Worm (Caenorhabditis elegans) whole organism, L3 larva: ENCODE results near the gene ttr-18.

Experiments
- R02D3.7 ChIP-seq: fragments of 150-350 bp; optimal IDR thresholded peaks from 2 replicates; lab custom pipeline; 2014; ENCODE audit warnings: missing biosample characterization, missing genetic modification characterization
- ZK546.5 ChIP-seq: sonication (generic microtip); optimal IDR thresholded peaks from 2 replicates; lab custom pipeline; 2017; ENCODE audit warnings: missing biosample characterization, missing genetic modification characterization
- aly-2 ChIP-seq: fragments of 150-350 bp; optimal IDR thresholded peaks from 2 replicates; lab custom pipeline; 2014; ENCODE audit warnings: missing biosample characterization, missing genetic modification characterization
- ama-1 ChIP-seq: fragments of 150-350 bp; optimal IDR thresholded peaks from 2 replicates; lab custom pipeline; 2018
- ceh-16 ChIP-seq: sonication (generic microtip); optimal IDR thresholded peaks from 2 replicates; lab custom pipeline; 2017; ENCODE audit warnings: missing biosample characterization, missing genetic modification characterization
- ceh-82 ChIP-seq: fragments of 150-350 bp; optimal IDR thresholded peaks from 2 replicates; lab custom pipeline; 2014; ENCODE audit warnings: missing biosample characterization, missing genetic modification characterization
- daf-12 ChIP-seq: fragments of 150-350 bp; optimal IDR thresholded peaks from 2 replicates; lab custom pipeline; 2014; ENCODE audit warnings: missing biosample characterization, missing genetic modification reagents, missing genetic modification characterization
- elt-1 ChIP-seq: fragments of 150-350 bp; optimal IDR thresholded peaks from 2 replicates; lab custom pipeline; 2014; ENCODE audit warnings: missing biosample characterization, missing genetic modification characterization
- elt-3 ChIP-seq, 3 experiments: fragments of 150-350 bp in 1 of 3; sonication (generic microtip) in 2 of 3; optimal IDR thresholded peaks; 2 replicates in 2 of 3; 4 replicates in 1 of 3; lab custom pipeline; 2014 to 2017; ENCODE audit warnings: missing biosample characterization in 3 of 3, missing genetic modification characterization in 3 of 3
- fkh-10 ChIP-seq: sonication (generic microtip); optimal IDR thresholded peaks from 2 replicates; lab custom pipeline; 2017; ENCODE audit warnings: missing biosample characterization, missing genetic modification reagents, missing genetic modification characterization
- jun-1 ChIP-seq: fragments of 150-350 bp; optimal IDR thresholded peaks from 2 replicates; lab custom pipeline; 2014; ENCODE audit warnings: missing biosample characterization, missing genetic modification reagents, missing genetic modification characterization
- lin-15B ChIP-seq: fragments of 150-350 bp; optimal IDR thresholded peaks from 2 replicates; lab custom pipeline; 2014; ENCODE audit warnings: missing biosample characterization, missing genetic modification characterization
- lsy-12 ChIP-seq: sonication (generic microtip); optimal IDR thresholded peaks from 2 replicates; lab custom pipeline; 2016; ENCODE audit warnings: mild to moderate bottlenecking, missing genetic modification characterization, missing compliant biosample characterization
- mml-1 ChIP-seq: fragments of 150-350 bp; sonication (generic microtip); optimal IDR thresholded peaks from 3 replicates; lab custom pipeline; 2014; ENCODE audit warnings: missing biosample characterization, missing genetic modification characterization
- nfya-1 ChIP-seq: sonication (generic microtip); optimal IDR thresholded peaks from 2 replicates; lab custom pipeline; 2017; ENCODE audit warnings: missing genetic modification characterization, mild to moderate bottlenecking, missing compliant biosample characterization, antibody characterized with exemption, moderate library complexity; ENCODE audit not compliant: insufficient read depth
- nhr-11 ChIP-seq: fragments of 150-350 bp; optimal IDR thresholded peaks from 2 replicates; lab custom pipeline; 2014; ENCODE audit warnings: missing biosample characterization, missing genetic modification characterization
- nhr-12 ChIP-seq: fragments of 150-350 bp; optimal IDR thresholded peaks from 2 replicates; lab custom pipeline; 2014; ENCODE audit warnings: missing biosample characterization, missing genetic modification characterization
- nhr-23 ChIP-seq: fragments of 150-350 bp; optimal IDR thresholded peaks from 2 replicates; lab custom pipeline; 2014; ENCODE audit warnings: missing biosample characterization, missing genetic modification reagents, missing genetic modification characterization
- nhr-237 ChIP-seq: fragments of 150-350 bp; optimal IDR thresholded peaks from 2 replicates; lab custom pipeline; 2014; ENCODE audit warnings: missing biosample characterization, missing genetic modification characterization
- nhr-25 ChIP-seq: sonication (generic microtip); optimal IDR thresholded peaks from 2 replicates; lab custom pipeline; 2017; ENCODE audit warnings: missing biosample characterization, missing genetic modification characterization
- nhr-76 ChIP-seq: fragments of 150-350 bp; sonication (generic microtip); optimal IDR thresholded peaks from 5 replicates; lab custom pipeline; 2014; ENCODE audit warnings: missing biosample characterization, missing genetic modification characterization
- nhr-77 ChIP-seq: fragments of 150-350 bp; optimal IDR thresholded peaks from 2 replicates; lab custom pipeline; 2014; ENCODE audit warnings: missing biosample characterization, missing genetic modification characterization
- pqm-1 ChIP-seq: fragments of 150-350 bp; optimal IDR thresholded peaks from 2 replicates; lab custom pipeline; 2017; ENCODE audit warnings: missing biosample characterization, missing genetic modification characterization, inconsistent platforms
- sea-2 ChIP-seq: fragments of 150-350 bp; sonication (generic microtip); optimal IDR thresholded peaks from 4 replicates; lab custom pipeline; 2014; ENCODE audit warnings: missing biosample characterization, missing genetic modification reagents, missing genetic modification characterization
- skn-1 ChIP-seq: fragments of 150-350 bp; optimal IDR thresholded peaks from 2 replicates; lab custom pipeline; 2014; ENCODE audit warnings: missing biosample characterization, missing genetic modification characterization
- snpc-4 ChIP-seq: fragments of 150-350 bp; optimal IDR thresholded peaks from 2 replicates; lab custom pipeline; 2014; ENCODE audit warnings: missing biosample characterization, missing genetic modification characterization
- tbx-2 ChIP-seq: sonication (generic microtip); optimal IDR thresholded peaks from 2 replicates; lab custom pipeline; 2016; ENCODE audit warnings: mild to moderate bottlenecking, missing genetic modification characterization, missing compliant biosample characterization
- unc-39 ChIP-seq: sonication (generic microtip); optimal IDR thresholded peaks from 4 replicates; lab custom pipeline; 2017; ENCODE audit warnings: missing biosample characterization, missing genetic modification characterization
- unc-62 ChIP-seq: fragments of 150-350 bp; sonication (generic microtip); optimal IDR thresholded peaks from 4 replicates; lab custom pipeline; 2014; ENCODE audit warnings: missing biosample characterization, missing genetic modification reagents, missing genetic modification characterization
- zag-1 ChIP-seq: fragments of 150-350 bp; optimal IDR thresholded peaks from 2 replicates; lab custom pipeline; 2014; ENCODE audit warnings: missing biosample characterization, missing genetic modification characterization
- ztf-11 ChIP-seq: fragments of 150-350 bp; optimal IDR thresholded peaks from 2 replicates; lab custom pipeline; 2014; ENCODE audit warnings: missing biosample characterization, missing genetic modification characterization
- ztf-4 ChIP-seq: fragments of 150-350 bp; optimal IDR thresholded peaks from 2 replicates; lab custom pipeline; 2014; ENCODE audit warnings: missing biosample characterization, missing genetic modification characterization

ttr-18 gene

ce11 chrII:11533716-11534115 is 47.2 kb upstream of the ttr-18 start, which contains the start of gene mdt-8:
Gene mdt-8, minus strand, starts transcription at chrII:11533816.
- no peak for TF ChIP-seq nhr-237 (tag; lab: Kevin White, UChicago)
- no peak for TF ChIP-seq lsy-12 (tag; lab: Kevin White, UChicago)
- no peak for TF ChIP-seq nhr-76
- no peak for TF ChIP-seq elt-1 (tag; lab: Kevin White, UChicago)
- no peak for TF ChIP-seq snpc-4 (tag; lab: Kevin White, UChicago)
- TF ChIP-seq mml-1 (tag; lab: Kevin White, UChicago) = no peak
- TF ChIP-seq pqm-1 = no peak
- no peak for TF ChIP-seq jun-1 (tag; lab: Kevin White, UChicago)

ce11 chrII:11526954-11527353 is 40.4 kb upstream of the ttr-18 start, which contains the start of gene age-1:
Gene age-1, minus strand, starts transcription at chrII:11527054.
- TF ChIP-seq ZK546.5 (no peak), nhr-77 (tag; lab: Kevin White, UChicago) (no peak), sea-2 (GFP tag; lab: Kevin White, UChicago) (no peak)

ce11 chrII:11521300-11521699 is 34.8 kb upstream of the ttr-18 start, which contains the start of gene Y62F5A.10:
Gene Y62F5A.10, plus strand, starts transcription at chrII:11521600.
- TF ChIP-seq aly-2 (tag; lab: Kevin White, UChicago) = no peak
- TF ChIP-seq skn-1 (tag; lab: Kevin White, UChicago) = no peak
- TF ChIP-seq nhr-25 (tag; lab: Kevin White, UChicago) = no peak
- TF ChIP-seq nhr-23 = no peak
- TF ChIP-seq nhr-12 (tag; lab: Kevin White, UChicago) = no peak
- no peak for TF ChIP-seq sea-2 (GFP tag; lab: Kevin White, UChicago)
- TF ChIP-seq snpc-4 (tag; lab: Kevin White, UChicago) = no peak

- no peak for TF ChIP-seq ceh-82 (tag; lab: Kevin White, UChicago)
- no peak for TF ChIP-seq nhr-11 (tag; lab: Kevin White, UChicago)
- TF ChIP-seq lsy-12 (tag; lab: Kevin White, UChicago) = no peak
- TF ChIP-seq ztf-4 (tag; lab: Kevin White, UChicago) = no peak
- no peak for TF ChIP-seq nhr-23
- no peak for TF ChIP-seq elt-1 (tag; lab: Kevin White, UChicago)
- no peak for TF ChIP-seq ztf-11
- TF ChIP-seq unc-62 (GFP tag; lab: Kevin White, UChicago) = no peak
- no peak for TF ChIP-seq R02D3.7 (tag; lab: Kevin White, UChicago)
- TF ChIP-seq ama-1 (lab: Kevin White, UChicago) = no peak
- TF ChIP-seq sea-2 (GFP tag; lab: Kevin White, UChicago) = no peak
- TF ChIP-seq elt-3 (tag; optimal IDR thresholded peaks at IDR 0.05; lab: Kevin White, UChicago) = no peak
Measured at ce11 chrII:11518184-11518583, 31.6 kb upstream of the ttr-18 start, which contains the start of gene B0334.10. Gene B0334.10, plus strand, starts transcription at chrII:11518484.

- TF ChIP-seq nhr-25 (tag; lab: Kevin White, UChicago) (no peak), fkh-10 (GFP tag; lab: Kevin White, UChicago) (no peak), ZK546.5 (no peak), lin-15B (no peak), daf-12 (tag; lab: Kevin White, UChicago) (no peak), zag-1 (tag; lab: Kevin White, UChicago) (no peak), nhr-76 (no peak), skn-1 (tag; lab: Kevin White, UChicago) (no peak), snpc-4 (tag; lab: Kevin White, UChicago) (no peak), tbx-2 (tag; lab: Kevin White, UChicago) (no peak), unc-62 (GFP tag; lab: Kevin White, UChicago) (no peak), ama-1 (lab: Kevin White, UChicago) (no peak), ceh-16 (tag; lab: Kevin White, UChicago) (no peak), aly-2 (tag; lab: Kevin White, UChicago) (no peak), nfya-1 (tag; lab: Kevin White, UChicago) (no peak), unc-39 (tag; lab: Kevin White, UChicago) (no peak), nhr-12 (tag; lab: Kevin White, UChicago) (no peak), mml-1 (tag; lab: Kevin White, UChicago) (no peak), R02D3.7 (tag; lab: Kevin White, UChicago) (no peak), ztf-4 (tag; lab: Kevin White, UChicago) (no peak)
- TF ChIP-seq, all 47 proteins: peak for 0
Measured at ce11 chrII:11514775-11515174, 28.2 kb upstream of the ttr-18 start, which contains the start of gene srh-44. Gene srh-44, plus strand, starts transcription at chrII:11515075.
